Fruit fly (Drosophila melanogaster) whole organism, embryonic: ENCODE results near the gene CG6094.

Source experiments
- B-H1 ChIP-seq: fragments of 200-800 bp; sonication (Bioruptor generic); IDR thresholded peaks from 3 replicates; pipeline ENCODE4 v1.3.6; 2022; ENCODE audit warnings: missing biosample characterization, missing genetic modification characterization
- BEAF-32 ChIP-seq: fragments of 200-800 bp; sonication (Bioruptor generic); optimal IDR thresholded peaks from 3 replicates; lab custom pipeline; 2017; ENCODE audit warnings: missing biosample characterization, missing genetic modification characterization, mild to moderate bottlenecking, moderate library complexity, missing genetic modification reagents
- BtbVII ChIP-seq: fragments of 200-800 bp; sonication (Bioruptor generic); optimal IDR thresholded peaks from 3 replicates; lab custom pipeline; 2017; ENCODE audit warnings: missing biosample characterization, mild to moderate bottlenecking, missing genetic modification characterization
- CG10147 ChIP-seq: fragments of 200-800 bp; sonication (Bioruptor generic); optimal IDR thresholded peaks from 2 replicates; lab custom pipeline; 2019; ENCODE audit warnings: missing biosample characterization, mild to moderate bottlenecking, missing genetic modification characterization, moderate library complexity
- CG10959 ChIP-seq: fragments of 200-800 bp; sonication (Bioruptor generic); IDR thresholded peaks from 2 replicates; pipeline ENCODE4 v1.3.6; 2022; ENCODE audit warnings: missing biosample characterization, missing genetic modification characterization
- CG11560 ChIP-seq: fragments of 200-800 bp; sonication (Bioruptor generic); IDR thresholded peaks from 3 replicates; pipeline ENCODE4 v1.3.6; 2022; ENCODE audit warnings: missing biosample characterization, missing genetic modification characterization
- CG12219 ChIP-seq: fragments of 200-800 bp; sonication (Bioruptor generic); optimal IDR thresholded peaks from 3 replicates; lab custom pipeline; 2018; ENCODE audit warnings: missing biosample characterization, mild to moderate bottlenecking, missing genetic modification characterization
- CG12236 ChIP-seq: fragments of 200-800 bp; sonication (Bioruptor generic); optimal IDR thresholded peaks from 2 replicates; lab custom pipeline; 2016; ENCODE audit warnings: missing biosample characterization, missing genetic modification characterization
- CG14710 ChIP-seq: fragments of 200-800 bp; sonication (Bioruptor generic); optimal IDR thresholded peaks from 3 replicates; lab custom pipeline; 2019; ENCODE audit warnings: missing biosample characterization, mild to moderate bottlenecking, missing genetic modification characterization, moderate library complexity
- CG1602 ChIP-seq: fragments of 200-800 bp; sonication (Bioruptor generic); optimal IDR thresholded peaks from 3 replicates; lab custom pipeline; 2016; ENCODE audit warnings: missing biosample characterization, missing genetic modification characterization
- CG16779 ChIP-seq: fragments of 200-800 bp; sonication (Bioruptor generic); IDR thresholded peaks from 2 replicates; pipeline ENCODE4 v1.3.6; 2022; ENCODE audit warnings: missing biosample characterization, missing genetic modification characterization
- CG1792 ChIP-seq: fragments of 200-800 bp; sonication (Bioruptor generic); optimal IDR thresholded peaks from 2 replicates; lab custom pipeline; 2016; ENCODE audit warnings: missing biosample characterization, missing genetic modification characterization
- CG18764 ChIP-seq: fragments of 200-800 bp; sonication (Bioruptor generic); optimal IDR thresholded peaks from 3 replicates; lab custom pipeline; 2016; ENCODE audit warnings: missing biosample characterization, missing genetic modification characterization
- CG2202 ChIP-seq: fragments of 200-800 bp; sonication (Bioruptor generic); optimal IDR thresholded peaks from 2 replicates; lab custom pipeline; 2018; ENCODE audit warnings: missing biosample characterization, mild to moderate bottlenecking, missing genetic modification characterization
- CG31365 ChIP-seq: fragments of 200-800 bp; sonication (Bioruptor generic); optimal IDR thresholded peaks from 2 replicates; lab custom pipeline; 2018; ENCODE audit warnings: missing biosample characterization, mild to moderate bottlenecking, missing genetic modification characterization
- CG31441 ChIP-seq: fragments of 200-800 bp; sonication (Bioruptor generic); IDR thresholded peaks from 2 replicates; pipeline ENCODE4 v1.3.6; 2022; ENCODE audit warnings: missing biosample characterization, missing genetic modification characterization
- CG3281 ChIP-seq: fragments of 200-800 bp; sonication (Bioruptor generic); optimal IDR thresholded peaks from 3 replicates; lab custom pipeline; 2017; ENCODE audit warnings: missing biosample characterization, mild to moderate bottlenecking, missing genetic modification characterization
- CG4282 ChIP-seq: fragments of 200-800 bp; sonication (Bioruptor generic); optimal IDR thresholded peaks from 2 replicates; lab custom pipeline; 2016; ENCODE audit warnings: missing biosample characterization, missing genetic modification characterization
- CG4328 ChIP-seq: fragments of 200-800 bp; sonication (Bioruptor generic); optimal IDR thresholded peaks from 3 replicates; lab custom pipeline; 2017; ENCODE audit warnings: missing biosample characterization, missing genetic modification reagents, missing genetic modification characterization
- CG5245 ChIP-seq: fragments of 200-800 bp; sonication (Bioruptor generic); optimal IDR thresholded peaks from 3 replicates; lab custom pipeline; 2016; ENCODE audit warnings: missing biosample characterization, missing genetic modification characterization
- D ChIP-seq, 2 experiments: fragments of 200-800 bp in 1 of 2; fragments of >200 bp in 1 of 2; sonication (Bioruptor generic) in 1 of 2; optimal IDR thresholded peaks; 2 replicates in 1 of 2; 3 replicates in 1 of 2; lab custom pipeline; 2017; ENCODE audit warnings: mild to moderate bottlenecking in 1 of 2, missing biosample characterization in 1 of 2, missing genetic modification characterization in 1 of 2, missing genetic modification reagents in 1 of 2
- Dfd ChIP-seq, 2 experiments: fragments of >200 bp; optimal IDR thresholded peaks; 2 replicates each; lab custom pipeline; 2017; ENCODE audit warnings: missing biosample characterization in 2 of 2, missing genetic modification characterization in 2 of 2
- Dip2 ChIP-seq: fragments of 200-800 bp; sonication (Bioruptor generic); IDR thresholded peaks from 2 replicates; pipeline ENCODE4 v1.3.6; 2022; ENCODE audit warnings: missing biosample characterization, missing genetic modification characterization
- E2f2 ChIP-seq: fragments of 200-800 bp; sonication (Bioruptor generic); IDR thresholded peaks from 2 replicates; pipeline ENCODE4 v1.3.6; 2022; ENCODE audit warnings: missing biosample characterization, missing genetic modification characterization
- Fer1 ChIP-seq: fragments of 200-800 bp; sonication (Bioruptor generic); optimal IDR thresholded peaks from 2 replicates; lab custom pipeline; 2017; ENCODE audit warnings: missing biosample characterization, mild to moderate bottlenecking, missing genetic modification characterization
- HLH4C ChIP-seq: fragments of 200-800 bp; sonication (Bioruptor generic); IDR thresholded peaks from 3 replicates; pipeline ENCODE4 v1.3.6; 2022; ENCODE audit warnings: missing biosample characterization, missing genetic modification characterization; ENCODE audit not compliant: partially characterized antibody
- Hmr ChIP-seq: fragments of 200-800 bp; sonication (Bioruptor generic); optimal IDR thresholded peaks from 3 replicates; lab custom pipeline; 2017; ENCODE audit warnings: mild to moderate bottlenecking, missing biosample characterization, missing genetic modification reagents, missing genetic modification characterization
- Hr39 ChIP-seq: fragments of >200 bp; optimal IDR thresholded peaks from 2 replicates; lab custom pipeline; 2017
- Sox100B ChIP-seq: fragments of 200-800 bp; sonication (Bioruptor generic); optimal IDR thresholded peaks from 3 replicates; lab custom pipeline; 2018; ENCODE audit warnings: missing biosample characterization, mild to moderate bottlenecking, missing genetic modification characterization
- Stat92E ChIP-seq, 3 experiments: fragments of >200 bp in 2 of 3; fragments of 200-800 bp in 1 of 3; sonication (Bioruptor generic) in 1 of 3; optimal IDR thresholded peaks; 2 replicates each; lab custom pipeline; 2017 to 2019; ENCODE audit warnings: missing biosample characterization in 3 of 3, missing genetic modification characterization in 3 of 3, mild to moderate bottlenecking in 1 of 3, moderate library complexity in 1 of 3
- Usf ChIP-seq: fragments of 200-800 bp; sonication (Bioruptor generic); optimal IDR thresholded peaks from 2 replicates; lab custom pipeline; 2017; ENCODE audit warnings: missing genotype, missing biosample characterization, missing genetic modification characterization
- Vsx1 ChIP-seq: fragments of 200-800 bp; sonication (Bioruptor generic); optimal IDR thresholded peaks from 2 replicates; lab custom pipeline; 2017; ENCODE audit warnings: missing biosample characterization, mild to moderate bottlenecking, missing genetic modification characterization, missing genetic modification reagents
- YL-1 ChIP-seq: fragments of 200-800 bp; sonication (Bioruptor generic); optimal IDR thresholded peaks from 3 replicates; lab custom pipeline; 2017; ENCODE audit warnings: missing biosample characterization, mild to moderate bottlenecking, missing genetic modification characterization
- ap ChIP-seq: fragments of 200-800 bp; sonication (Bioruptor generic); IDR thresholded peaks from 2 replicates; pipeline ENCODE4 v1.3.6; 2022; ENCODE audit warnings: missing biosample characterization, missing genetic modification characterization
- bcd ChIP-seq: fragments of 200-800 bp; sonication (Bioruptor generic); optimal IDR thresholded peaks from 2 replicates; lab custom pipeline; 2017; ENCODE audit warnings: missing biosample characterization, mild to moderate bottlenecking, missing genetic modification characterization
- cg ChIP-seq: fragments of 200-800 bp; sonication (Bioruptor generic); optimal IDR thresholded peaks from 3 replicates; lab custom pipeline; 2019; ENCODE audit warnings: missing biosample characterization, mild to moderate bottlenecking, missing genetic modification characterization, moderate library complexity
- crc ChIP-seq: fragments of 200-800 bp; sonication (Bioruptor generic); optimal IDR thresholded peaks from 2 replicates; lab custom pipeline; 2016; ENCODE audit warnings: missing biosample characterization, missing genetic modification characterization
- dan ChIP-seq: fragments of 200-800 bp; sonication (Bioruptor generic); IDR thresholded peaks from 2 replicates; pipeline ENCODE4 v1.3.6; 2022; ENCODE audit warnings: missing biosample characterization, missing genetic modification characterization
- esg ChIP-seq: fragments of 200-800 bp; sonication (Bioruptor generic); conservative IDR thresholded peaks from 2 replicates; pipeline ENCODE4 v1.3.6; 2022; ENCODE audit warnings: missing biosample characterization, missing genetic modification characterization
- insv ChIP-seq, 2 experiments: fragments of 200-800 bp; sonication (Bioruptor generic); optimal IDR thresholded peaks; 3 replicates each; lab custom pipeline; 2016 to 2018; ENCODE audit warnings: missing biosample characterization in 2 of 2, missing genetic modification characterization in 2 of 2
- mam ChIP-seq: fragments of 200-800 bp; sonication (Bioruptor generic); optimal IDR thresholded peaks from 3 replicates; lab custom pipeline; 2016; ENCODE audit warnings: missing biosample characterization, missing genetic modification characterization
- mirr ChIP-seq: fragments of 200-800 bp; sonication (Bioruptor generic); optimal IDR thresholded peaks from 3 replicates; lab custom pipeline; 2018; ENCODE audit warnings: missing biosample characterization, mild to moderate bottlenecking, missing genetic modification characterization
- ro ChIP-seq: fragments of 200-800 bp; sonication (Bioruptor generic); IDR thresholded peaks from 2 replicates; pipeline ENCODE4 v1.3.6; 2022; ENCODE audit warnings: missing biosample characterization, missing genetic modification characterization
- sens-2 ChIP-seq: fragments of 200-800 bp; sonication (Bioruptor generic); IDR thresholded peaks from 2 replicates; pipeline ENCODE4 v1.3.6; 2022; ENCODE audit warnings: missing biosample characterization, missing genetic modification characterization
- sob ChIP-seq: fragments of 200-800 bp; sonication (Bioruptor generic); IDR thresholded peaks from 2 replicates; pipeline ENCODE4 v1.3.6; 2022; ENCODE audit warnings: missing biosample characterization, missing genetic modification characterization
- sug ChIP-seq: fragments of 200-800 bp; optimal IDR thresholded peaks from 2 replicates; lab custom pipeline; 2019; ENCODE audit warnings: missing biosample characterization, mild to moderate bottlenecking, missing genetic modification characterization, moderate library complexity
- tap ChIP-seq: fragments of 200-800 bp; optimal IDR thresholded peaks from 3 replicates; lab custom pipeline; 2019; ENCODE audit warnings: missing biosample characterization, mild to moderate bottlenecking, missing genetic modification characterization, moderate library complexity
- tgo ChIP-seq: fragments of 200-800 bp; sonication (Bioruptor generic); IDR thresholded peaks from 3 replicates; pipeline ENCODE4 v1.3.6; 2022; ENCODE audit warnings: missing biosample characterization, missing genetic modification characterization
- tin ChIP-seq: fragments of 200-800 bp; sonication (Bioruptor generic); optimal IDR thresholded peaks from 3 replicates; lab custom pipeline; 2016; ENCODE audit warnings: missing biosample characterization, missing genetic modification characterization
- z ChIP-seq: fragments of 200-800 bp; sonication (Bioruptor generic); IDR thresholded peaks from 3 replicates; pipeline ENCODE4 v1.3.6; 2022; ENCODE audit warnings: missing biosample characterization, missing genetic modification characterization

CG6094 gene

DNA sequence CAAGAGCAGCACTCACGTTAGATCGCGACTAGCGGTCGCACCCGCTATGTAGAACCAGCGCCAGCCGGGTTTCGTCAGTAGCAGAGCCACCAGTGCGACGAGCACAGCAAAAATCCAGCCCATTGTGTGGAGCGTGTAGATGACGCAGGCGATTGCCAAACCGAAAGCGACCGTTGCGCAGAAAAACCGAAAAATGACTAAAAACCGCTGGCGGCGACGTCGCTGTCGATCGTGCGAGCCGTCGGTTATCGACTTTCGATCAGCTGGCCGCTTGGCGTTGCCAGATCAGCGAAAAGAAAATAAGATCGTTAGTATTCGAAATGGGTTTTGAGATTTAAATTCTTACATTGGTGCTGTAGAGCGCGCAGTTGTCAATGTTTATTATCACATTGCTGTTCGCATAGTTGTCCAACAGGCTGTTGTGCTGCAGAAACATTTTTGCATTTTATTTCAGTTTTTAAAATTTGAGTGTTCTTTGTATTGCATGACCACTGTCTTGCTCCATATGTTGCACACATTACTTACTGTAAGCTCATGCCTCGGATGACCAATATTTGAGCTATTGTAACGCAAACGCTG lies 9.7 kb downstream of the CG6094 start (continued):
- TF ChIP-seq CG1792 (GFP tag; lab: Kevin White, UChicago) (peak; percentile 33), BEAF-32 (peak; percentile 55), D (optimal IDR thresholded peaks at IDR 0.05; lab: Kevin White, UChicago) (no peak), D (GFP tag; optimal IDR thresholded peaks at IDR 0.05; lab: Kevin White, UChicago) (no peak), cg (GFP tag; lab: Kevin White, UChicago) (no peak), Hmr (GFP tag; lab: Kevin White, UChicago) (peak; percentile 58), Stat92E (GFP tag; optimal IDR thresholded peaks at IDR 0.05; lab: Kevin White, UChicago) (peak in 1 of 3 experiments; percentile 31), Hr39 (lab: Kevin White, UChicago) (no peak), Vsx1 (GFP tag; lab: Kevin White, UChicago) (no peak), CG31441 (peak; percentile 47), ap (no peak), z (GFP tag; lab: Robert Waterston, UW) (peak; percentile 52; the same call in 1 of the 3 replicates), mam (peak; percentile 47), Dfd (GFP tag; optimal IDR thresholded peaks at IDR 0.05; lab: Kevin White, UChicago) (no peak), CG11560 (0 out of 3 replicates have a peak, but pooled peaks have one; percentile 54), CG1602 (GFP tag; lab: Kevin White, UChicago) (no peak), tgo (peak; percentile 23; the same call in 1 of the 3 replicates), Sox100B (peak; percentile 35), bcd (GFP tag; lab: Kevin White, UChicago) (peak; percentile 38), Usf (GFP tag; lab: Kevin White, UChicago) (no peak), E2f2 (GFP tag; lab: Robert Waterston, UW) (no peak; the same call in none of the 2 replicates), crc (GFP tag; lab: Kevin White, UChicago) (no peak), CG31365 (tag; lab: Kevin White, UChicago) (peak; percentile 17), tap (tag; lab: Kevin White, UChicago) (no peak), CG18764 (GFP tag; lab: Kevin White, UChicago) (peak; percentile 4), CG12236 (GFP tag; lab: Kevin White, UChicago) (no peak), CG4282 (no peak), CG14710 (tag; lab: Kevin White, UChicago) (peak; percentile 38), YL-1 (GFP tag; lab: Kevin White, UChicago) (no peak), B-H1 (GFP tag; lab: Robert Waterston, UW) (peak; percentile 12; the same call in 1 of the 3 replicates), sug (tag; lab: Kevin White, UChicago) (peak; percentile 68), Fer1 (peak; percentile 71), HLH4C (GFP tag; lab: Robert Waterston, UW) (peak; percentile 24; the same call in 1 of the 3 replicates), CG2202 (tag; lab: Kevin White, UChicago) (no peak), BtbVII (no peak), CG4328 (GFP tag; lab: Kevin White, UChicago) (no peak), mirr (GFP tag; lab: Kevin White, UChicago) (peak; percentile 47), CG10959 (GFP tag; lab: Robert Waterston, UW) (no peak), Dip2 (GFP tag; lab: Robert Waterston, UW) (0 out of 2 replicates have a peak, but pooled peaks have one; percentile 5), sens-2 (GFP tag; lab: Robert Waterston, UW) (no peak), sob (GFP tag; lab: Robert Waterston, UW) (peak; percentile 38; the same call in 1 of the 2 replicates), CG10147 (GFP tag; lab: Kevin White, UChicago) (no peak), tin (GFP tag; lab: Kevin White, UChicago) (no peak), CG3281 (GFP tag; lab: Kevin White, UChicago) (peak; percentile 50), esg (GFP tag; lab: Robert Waterston, UW) (no peak), insv (GFP tag; optimal IDR thresholded peaks at IDR 0.05; lab: Kevin White, UChicago) (peak in 1 of 2 experiments; percentile 28), CG5245 (GFP tag; lab: Kevin White, UChicago) (no peak), ro (no peak), dan (GFP tag; lab: Robert Waterston, UW) (no peak), CG12219 (GFP tag; lab: Kevin White, UChicago) (peak; percentile 45), CG16779 (GFP tag; lab: Robert Waterston, UW) (0 out of 2 replicates have a peak, but pooled peaks have one; percentile 18)
